Worm (Caenorhabditis elegans) whole organism, mixed stage, embryonic: Measurements from ENCODE around the gene lron-13.
"Not testable (repeated sequence)": the region's sequence is repeated elsewhere in the genome, so short reads cannot be mapped to it uniquely, and the experiment has no call there.

Experiments
- M03D4.4 ChIP-seq: sonication (generic microtip); optimal IDR thresholded peaks from 2 replicates; lab custom pipeline; 2017; ENCODE audit warnings: mild to moderate bottlenecking, missing genetic modification characterization, missing compliant biosample characterization
- blmp-1 ChIP-seq: fragments of 150-350 bp; optimal IDR thresholded peaks from 2 replicates; lab custom pipeline; 2014; ENCODE audit warnings: missing biosample characterization, missing genetic modification characterization
- ceh-39 ChIP-seq: fragments of 150-350 bp; optimal IDR thresholded peaks from 2 replicates; lab custom pipeline; 2014; ENCODE audit warnings: missing biosample characterization, missing genetic modification characterization
- ceh-83 ChIP-seq: fragments of 200-800 bp; sonication (Bioruptor generic); optimal IDR thresholded peaks from 2 replicates; lab custom pipeline; 2018; ENCODE audit warnings: mild to moderate bottlenecking, missing genetic modification characterization, missing compliant biosample characterization
- drap-1 ChIP-seq: fragments of 200-800 bp; sonication (Bioruptor generic); optimal IDR thresholded peaks from 3 replicates; lab custom pipeline; 2018; ENCODE audit warnings: mild to moderate bottlenecking, missing genetic modification characterization, missing compliant biosample characterization
- elt-1 ChIP-seq: sonication (generic microtip); optimal IDR thresholded peaks from 2 replicates; lab custom pipeline; 2017; ENCODE audit warnings: missing genetic modification characterization, mild to moderate bottlenecking, missing compliant biosample characterization, antibody characterized with exemption, moderate library complexity, borderline replicate concordance; ENCODE audit not compliant: insufficient read depth
- elt-3 ChIP-seq: fragments of 150-350 bp; optimal IDR thresholded peaks from 2 replicates; lab custom pipeline; 2014; ENCODE audit warnings: missing biosample characterization, missing genetic modification characterization
- flh-1 ChIP-seq: fragments of 200-800 bp; sonication (Bioruptor generic); optimal IDR thresholded peaks from 2 replicates; lab custom pipeline; 2018; ENCODE audit warnings: mild to moderate bottlenecking, missing genetic modification characterization, moderate library complexity, missing compliant biosample characterization
- ham-2 ChIP-seq: fragments of 200-800 bp; sonication (Bioruptor generic); optimal IDR thresholded peaks from 2 replicates; lab custom pipeline; 2018; ENCODE audit warnings: mild to moderate bottlenecking, missing genetic modification characterization, missing compliant biosample characterization
- hlh-1 ChIP-seq: fragments of 150-350 bp; optimal IDR thresholded peaks from 2 replicates; lab custom pipeline; 2014; ENCODE audit warnings: missing biosample characterization, missing genetic modification reagents, missing genetic modification characterization
- lin-13 ChIP-seq: fragments of 150-350 bp; optimal IDR thresholded peaks from 2 replicates; lab custom pipeline; 2014; ENCODE audit warnings: missing biosample characterization, missing genetic modification characterization
- lsy-2 ChIP-seq: fragments of 150-350 bp; optimal IDR thresholded peaks from 2 replicates; lab custom pipeline; 2014; ENCODE audit warnings: missing biosample characterization, missing genetic modification characterization
- mab-5 ChIP-seq: fragments of 150-350 bp; optimal IDR thresholded peaks from 2 replicates; lab custom pipeline; 2014; ENCODE audit warnings: missing biosample characterization, missing genetic modification characterization
- mep-1 ChIP-seq: fragments of 150-350 bp; optimal IDR thresholded peaks from 2 replicates; lab custom pipeline; 2017; ENCODE audit warnings: missing biosample characterization, missing genetic modification reagents, missing genetic modification characterization, inconsistent platforms
- mls-2 ChIP-seq: sonication (generic microtip); optimal IDR thresholded peaks from 2 replicates; lab custom pipeline; 2016; ENCODE audit warnings: mild to moderate bottlenecking, missing genetic modification characterization, moderate library complexity, missing compliant biosample characterization
- nhr-12 ChIP-seq: fragments of 150-350 bp; optimal IDR thresholded peaks from 2 replicates; lab custom pipeline; 2014; ENCODE audit warnings: missing biosample characterization, missing genetic modification characterization
- nhr-2 ChIP-seq: fragments of 150-350 bp; optimal IDR thresholded peaks from 2 replicates; lab custom pipeline; 2014; ENCODE audit warnings: missing biosample characterization, missing genetic modification characterization
- nhr-28 ChIP-seq: fragments of 150-350 bp; optimal IDR thresholded peaks from 2 replicates; lab custom pipeline; 2014; ENCODE audit warnings: missing biosample characterization, missing genetic modification characterization
- nhr-76 ChIP-seq: sonication (generic microtip); optimal IDR thresholded peaks from 2 replicates; lab custom pipeline; 2017; ENCODE audit warnings: missing biosample characterization, missing genetic modification characterization
- pha-4 ChIP-seq: fragments of 150-350 bp; optimal IDR thresholded peaks from 2 replicates; lab custom pipeline; 2018; ENCODE audit warnings: missing biosample characterization, missing genetic modification reagents, missing genetic modification characterization
- sem-2 ChIP-seq: fragments of 200-800 bp; sonication (Bioruptor generic); optimal IDR thresholded peaks from 2 replicates; lab custom pipeline; 2018; ENCODE audit warnings: mild to moderate bottlenecking, missing genetic modification characterization, missing compliant biosample characterization
- snpc-4 ChIP-seq: fragments of 150-350 bp; optimal IDR thresholded peaks from 2 replicates; lab custom pipeline; 2014; ENCODE audit warnings: missing biosample characterization, missing genetic modification characterization
- sptf-1 ChIP-seq: sonication (generic microtip); optimal IDR thresholded peaks from 2 replicates; lab custom pipeline; 2017; ENCODE audit warnings: mild to moderate bottlenecking, missing genetic modification characterization, moderate library complexity, missing compliant biosample characterization
- tbx-8 ChIP-seq: fragments of 200-800 bp; sonication (Bioruptor generic); optimal IDR thresholded peaks from 2 replicates; lab custom pipeline; 2018; ENCODE audit warnings: mild to moderate bottlenecking, missing genetic modification characterization, moderate library complexity, missing compliant biosample characterization
- unc-120 ChIP-seq: sonication (generic microtip); optimal IDR thresholded peaks from 2 replicates; lab custom pipeline; 2017; ENCODE audit warnings: missing genetic modification characterization, missing compliant biosample characterization; ENCODE audit not compliant: poor library complexity, severe bottlenecking
- unc-39 ChIP-seq: fragments of 150-350 bp; optimal IDR thresholded peaks from 2 replicates; lab custom pipeline; 2014; ENCODE audit warnings: missing biosample characterization, missing genetic modification characterization
- zip-8 ChIP-seq: fragments of 150-350 bp; optimal IDR thresholded peaks from 2 replicates; lab custom pipeline; 2014; ENCODE audit warnings: missing biosample characterization, missing genetic modification characterization
- ztf-11 ChIP-seq: fragments of 150-350 bp; optimal IDR thresholded peaks from 2 replicates; lab custom pipeline; 2014; ENCODE audit warnings: missing biosample characterization, missing genetic modification characterization

The lron-13 gene

DNA sequence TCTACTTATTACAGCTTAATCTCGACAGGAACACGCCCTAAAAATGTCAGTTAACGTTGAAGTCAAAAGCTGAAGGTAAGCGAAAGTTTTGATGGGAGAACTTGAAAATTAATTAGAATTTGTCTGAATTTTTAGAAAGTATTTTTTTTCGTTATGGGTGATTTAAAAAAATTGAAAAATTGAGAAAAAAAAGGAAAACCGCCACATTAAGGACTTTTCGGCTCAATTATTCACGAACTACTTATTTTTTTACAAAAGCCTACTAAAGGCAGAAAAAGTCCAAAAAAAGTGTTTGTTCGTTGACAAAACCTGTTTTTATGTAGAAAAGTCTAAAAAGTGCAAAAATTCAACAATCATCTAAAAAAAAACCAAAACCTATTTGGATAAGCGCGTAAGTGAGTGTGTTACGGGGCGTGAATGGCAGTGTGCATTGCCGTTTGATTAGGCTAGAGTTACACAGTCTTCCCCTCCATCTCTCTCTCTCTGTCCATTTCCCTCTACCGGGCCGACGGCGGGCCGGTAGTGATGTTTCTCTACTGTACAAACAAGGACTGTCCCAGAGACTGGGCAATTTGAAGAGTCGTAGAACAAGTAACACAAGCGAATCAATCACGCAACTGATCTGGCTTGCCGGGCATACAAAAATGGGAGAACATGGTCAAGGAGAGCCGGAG lies at the start of gene lron-13:
lron-13 (plus strand) TSS at position 15 of the 674 bp plus-strand sequence.
- TF ChIP-seq zip-8 (tag; lab: Kevin White, UChicago) (no peak), pha-4 (tag; lab: Kevin White, UChicago) (peak; percentile 43)

DNA sequence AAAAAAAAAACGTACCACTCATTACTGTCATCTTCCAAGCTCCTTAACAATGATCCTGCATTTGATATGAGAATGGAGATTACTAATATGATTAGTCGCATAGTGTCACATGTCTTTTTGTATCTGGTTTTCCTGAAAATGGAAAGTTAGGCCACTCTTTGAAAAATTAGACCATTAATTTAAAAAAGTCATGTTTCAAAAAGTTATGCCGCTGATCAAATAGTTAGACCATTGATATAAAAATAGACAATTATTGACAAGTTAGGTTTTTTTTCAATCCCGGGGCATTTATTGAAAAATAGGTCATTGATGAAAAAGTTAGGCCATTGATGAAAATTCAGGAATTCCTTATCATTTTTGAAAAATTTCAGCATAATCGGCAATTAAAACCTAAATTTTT lies 43.2 kb upstream of the lron-13 start, which contains the start of gene acc-4:
acc-4 (minus strand) TSS at position 101 of the 400 bp plus-strand sequence.
- TF ChIP-seq mep-1 (tag; lab: Kevin White, UChicago): no peak
- no peak for TF ChIP-seq unc-120 (tag; lab: Kevin White, UChicago)
- TF ChIP-seq snpc-4 (tag; lab: Kevin White, UChicago): no peak
- no peak for TF ChIP-seq sptf-1 (tag; lab: Kevin White, UChicago)
- TF ChIP-seq sem-2 (GFP tag; lab: Kevin White, UChicago): no peak
- TF ChIP-seq drap-1 (GFP tag; lab: Kevin White, UChicago): no peak
- no peak for TF ChIP-seq mab-5 (tag; lab: Kevin White, UChicago)
- TF ChIP-seq flh-1 (GFP tag; lab: Kevin White, UChicago): no peak
- no peak for TF ChIP-seq ceh-39
- TF ChIP-seq M03D4.4 (tag; lab: Kevin White, UChicago): no peak
- TF ChIP-seq blmp-1 (tag; lab: Kevin White, UChicago): no peak
- no peak for TF ChIP-seq tbx-8 (GFP tag; lab: Kevin White, UChicago)
- no peak for TF ChIP-seq unc-39 (tag; lab: Kevin White, UChicago)
- no peak for TF ChIP-seq mls-2 (tag; lab: Kevin White, UChicago)
- TF ChIP-seq nhr-76 (tag; lab: Kevin White, UChicago): no peak

DNA sequence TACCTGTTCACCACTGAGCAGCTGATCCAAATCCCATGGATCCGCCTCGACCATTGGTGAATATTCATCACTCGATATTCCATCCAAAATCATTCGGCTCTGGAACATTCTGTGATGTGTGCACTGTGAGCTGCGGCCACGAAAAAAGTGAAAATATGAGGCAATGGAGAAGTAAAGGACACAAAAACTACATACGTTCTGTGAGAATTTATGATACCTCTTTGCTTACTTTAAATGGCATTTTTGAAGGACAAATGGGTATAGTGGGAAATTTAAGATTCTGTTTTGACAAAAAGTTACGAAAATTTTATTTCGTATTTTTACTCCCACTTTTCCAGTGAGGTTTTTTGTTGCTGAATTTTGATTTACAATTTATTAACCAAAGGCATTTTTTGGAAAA lies 34.9 kb upstream of the lron-13 start, which contains the start of gene twk-40:
twk-40 (minus strand) TSS at position 101 of the 400 bp plus-strand sequence.
- TF ChIP-seq nhr-28 (no peak), M03D4.4 (tag; lab: Kevin White, UChicago) (no peak), ceh-39 (no peak), unc-39 (tag; lab: Kevin White, UChicago) (no peak), pha-4 (tag; lab: Kevin White, UChicago) (no peak), hlh-1 (tag; lab: Kevin White, UChicago) (no peak), ham-2 (no peak), nhr-2 (tag; lab: Kevin White, UChicago) (no peak), mab-5 (tag; lab: Kevin White, UChicago) (no peak), ztf-11 (tag; lab: Kevin White, UChicago) (no peak)

DNA sequence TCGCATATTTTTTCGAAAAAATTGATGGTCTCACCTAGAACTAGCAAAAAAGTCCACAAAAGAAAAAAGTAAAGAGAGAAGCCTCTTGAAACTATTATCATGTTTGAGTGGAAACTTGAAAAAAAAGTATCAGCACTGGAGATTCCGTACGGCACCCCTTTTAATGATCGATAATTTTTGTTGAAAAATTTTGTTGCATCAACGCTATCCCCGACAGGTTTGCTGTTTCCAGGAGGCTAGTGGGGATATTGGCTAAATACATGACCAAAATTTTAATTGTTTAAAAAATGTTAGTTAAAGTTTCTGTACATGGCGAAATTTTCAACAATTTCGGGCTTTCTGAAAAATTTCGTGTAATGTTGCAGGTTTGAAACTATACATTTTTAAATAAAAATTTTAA lies 31.7 kb upstream of the lron-13 start, which contains the start of gene T28A8.2:
T28A8.2 (minus strand) TSS at position 101 of the 400 bp plus-strand sequence.
- no peak for TF ChIP-seq lin-13
- no peak for TF ChIP-seq nhr-12

DNA sequence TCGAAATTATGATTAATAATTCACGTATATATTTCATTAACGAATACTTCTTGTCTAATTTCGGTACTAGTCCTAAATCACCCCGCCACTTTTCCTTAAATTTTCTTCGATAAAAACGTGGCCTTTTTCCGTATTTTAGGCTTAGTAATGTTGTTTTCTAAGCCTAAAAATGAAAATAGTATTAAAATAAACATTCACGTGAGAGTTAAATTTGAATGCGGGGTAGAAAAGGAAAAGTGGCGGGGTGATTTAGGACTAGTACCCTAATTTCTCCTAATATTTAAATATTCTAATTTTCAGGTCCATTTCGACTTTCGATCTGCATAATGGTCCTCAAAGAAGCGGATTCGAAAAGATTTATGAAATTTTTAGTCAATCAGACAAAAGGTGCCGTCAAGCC lies 28.3 kb upstream of the lron-13 start, which contains the start of gene T28A8.6:
T28A8.6 (plus strand) TSS at position 301 of the 400 bp plus-strand sequence.
- TF ChIP-seq ham-2; unc-120 (tag; lab: Kevin White, UChicago); lsy-2: not testable (repeated sequence)
- TF ChIP-seq, all 35 proteins: peak for 0; not testable (repeated sequence) for 35

DNA sequence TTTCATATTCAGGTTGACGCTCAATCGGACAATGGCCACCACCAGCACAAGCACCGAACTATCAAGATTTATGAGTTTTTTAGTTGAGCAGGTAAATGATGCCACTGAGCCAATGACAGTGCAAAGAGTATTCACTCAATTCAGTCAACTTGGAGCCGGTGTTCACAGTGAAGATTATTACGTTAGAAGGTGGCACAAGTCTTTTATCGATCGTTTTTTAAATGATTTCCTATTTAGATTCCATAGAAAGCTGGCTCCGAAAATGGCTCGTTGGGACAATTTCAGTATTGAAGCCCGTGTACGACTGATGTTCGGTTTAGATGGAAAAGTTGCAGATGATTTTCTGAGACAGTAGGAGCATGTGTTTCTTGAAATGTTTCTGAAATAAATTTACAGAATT lies 25.6 kb upstream of the lron-13 start, which contains the start of gene T28A8.5:
T28A8.5 (plus strand) TSS at position 32 of the 400 bp plus-strand sequence.
- TF ChIP-seq elt-3 (no peak), elt-1 (tag; lab: Kevin White, UChicago) (no peak), drap-1 (GFP tag; lab: Kevin White, UChicago) (no peak), ceh-39 (no peak), flh-1 (GFP tag; lab: Kevin White, UChicago) (no peak), lsy-2 (no peak), nhr-2 (tag; lab: Kevin White, UChicago) (no peak), M03D4.4 (tag; lab: Kevin White, UChicago) (no peak), ceh-83 (GFP tag; lab: Kevin White, UChicago) (no peak)
